Worm (Caenorhabditis elegans): ENCODE results near the gene Y75B8A.8.

- no peak for TF ChIP-seq W03F9.2 (tag; optimal IDR thresholded peaks at IDR 0.05)
- no peak for TF ChIP-seq him-1 (tag; optimal IDR thresholded peaks at IDR 0.05)
- no peak for TF ChIP-seq dao-5 (tag; optimal IDR thresholded peaks at IDR 0.05)
These were observed 8.4 kb upstream of the Y75B8A.8 start for ce11 chrIII:12152157-12152556.
